Worm (Caenorhabditis elegans) whole organism, mixed stage, embryonic: ENCODE measurements around the gene Y102A5C.2.

Experiments
- M03D4.4 ChIP-seq: sonication (generic microtip); optimal IDR thresholded peaks from 2 replicates; lab custom pipeline; 2017; ENCODE audit warnings: mild to moderate bottlenecking, missing genetic modification characterization, missing compliant biosample characterization
- bed-3 ChIP-seq: fragments of 200-800 bp; sonication (Bioruptor generic); optimal IDR thresholded peaks from 3 replicates; lab custom pipeline; 2018; ENCODE audit warnings: mild to moderate bottlenecking, missing genetic modification characterization, moderate library complexity, missing compliant biosample characterization
- ceh-39 ChIP-seq: fragments of 150-350 bp; optimal IDR thresholded peaks from 2 replicates; lab custom pipeline; 2014; ENCODE audit warnings: missing biosample characterization, missing genetic modification characterization
- ceh-43 ChIP-seq: fragments of 200-800 bp; sonication (Bioruptor generic); optimal IDR thresholded peaks from 2 replicates; lab custom pipeline; 2018; ENCODE audit warnings: mild to moderate bottlenecking, missing genetic modification characterization, moderate library complexity, missing compliant biosample characterization
- ceh-83 ChIP-seq: fragments of 200-800 bp; sonication (Bioruptor generic); optimal IDR thresholded peaks from 2 replicates; lab custom pipeline; 2018; ENCODE audit warnings: mild to moderate bottlenecking, missing genetic modification characterization, missing compliant biosample characterization
- ces-1 ChIP-seq: fragments of 150-350 bp; optimal IDR thresholded peaks from 2 replicates; lab custom pipeline; 2014; ENCODE audit warnings: missing biosample characterization, missing genetic modification reagents, missing genetic modification characterization
- cnd-1 ChIP-seq: fragments of 200-800 bp; sonication (Bioruptor generic); optimal IDR thresholded peaks from 2 replicates; lab custom pipeline; 2018; ENCODE audit warnings: mild to moderate bottlenecking, missing genetic modification characterization, missing compliant biosample characterization
- drap-1 ChIP-seq: fragments of 200-800 bp; sonication (Bioruptor generic); optimal IDR thresholded peaks from 3 replicates; lab custom pipeline; 2018; ENCODE audit warnings: mild to moderate bottlenecking, missing genetic modification characterization, missing compliant biosample characterization
- elt-1 ChIP-seq: sonication (generic microtip); optimal IDR thresholded peaks from 2 replicates; lab custom pipeline; 2017; ENCODE audit warnings: missing genetic modification characterization, mild to moderate bottlenecking, missing compliant biosample characterization, antibody characterized with exemption, moderate library complexity, borderline replicate concordance; ENCODE audit not compliant: insufficient read depth
- elt-3 ChIP-seq: fragments of 150-350 bp; optimal IDR thresholded peaks from 2 replicates; lab custom pipeline; 2014; ENCODE audit warnings: missing biosample characterization, missing genetic modification characterization
- flh-1 ChIP-seq: fragments of 200-800 bp; sonication (Bioruptor generic); optimal IDR thresholded peaks from 2 replicates; lab custom pipeline; 2018; ENCODE audit warnings: mild to moderate bottlenecking, missing genetic modification characterization, moderate library complexity, missing compliant biosample characterization
- ham-2 ChIP-seq: fragments of 200-800 bp; sonication (Bioruptor generic); optimal IDR thresholded peaks from 2 replicates; lab custom pipeline; 2018; ENCODE audit warnings: mild to moderate bottlenecking, missing genetic modification characterization, missing compliant biosample characterization
- hlh-1 ChIP-seq: fragments of 150-350 bp; optimal IDR thresholded peaks from 2 replicates; lab custom pipeline; 2014; ENCODE audit warnings: missing biosample characterization, missing genetic modification reagents, missing genetic modification characterization
- lsy-2 ChIP-seq: fragments of 150-350 bp; optimal IDR thresholded peaks from 2 replicates; lab custom pipeline; 2014; ENCODE audit warnings: missing biosample characterization, missing genetic modification characterization
- mab-5 ChIP-seq: fragments of 150-350 bp; optimal IDR thresholded peaks from 2 replicates; lab custom pipeline; 2014; ENCODE audit warnings: missing biosample characterization, missing genetic modification characterization
- mep-1 ChIP-seq: fragments of 150-350 bp; optimal IDR thresholded peaks from 2 replicates; lab custom pipeline; 2017; ENCODE audit warnings: missing biosample characterization, missing genetic modification reagents, missing genetic modification characterization, inconsistent platforms
- mls-2 ChIP-seq: sonication (generic microtip); optimal IDR thresholded peaks from 2 replicates; lab custom pipeline; 2016; ENCODE audit warnings: mild to moderate bottlenecking, missing genetic modification characterization, moderate library complexity, missing compliant biosample characterization
- nhr-12 ChIP-seq: fragments of 150-350 bp; optimal IDR thresholded peaks from 2 replicates; lab custom pipeline; 2014; ENCODE audit warnings: missing biosample characterization, missing genetic modification characterization
- nhr-2 ChIP-seq: fragments of 150-350 bp; optimal IDR thresholded peaks from 2 replicates; lab custom pipeline; 2014; ENCODE audit warnings: missing biosample characterization, missing genetic modification characterization
- nhr-28 ChIP-seq: fragments of 150-350 bp; optimal IDR thresholded peaks from 2 replicates; lab custom pipeline; 2014; ENCODE audit warnings: missing biosample characterization, missing genetic modification characterization
- nhr-76 ChIP-seq: sonication (generic microtip); optimal IDR thresholded peaks from 2 replicates; lab custom pipeline; 2017; ENCODE audit warnings: missing biosample characterization, missing genetic modification characterization
- pha-4 ChIP-seq: fragments of 150-350 bp; optimal IDR thresholded peaks from 2 replicates; lab custom pipeline; 2018; ENCODE audit warnings: missing biosample characterization, missing genetic modification reagents, missing genetic modification characterization
- sem-2 ChIP-seq: fragments of 200-800 bp; sonication (Bioruptor generic); optimal IDR thresholded peaks from 2 replicates; lab custom pipeline; 2018; ENCODE audit warnings: mild to moderate bottlenecking, missing genetic modification characterization, missing compliant biosample characterization
- snpc-4 ChIP-seq: fragments of 150-350 bp; optimal IDR thresholded peaks from 2 replicates; lab custom pipeline; 2014; ENCODE audit warnings: missing biosample characterization, missing genetic modification characterization
- sptf-1 ChIP-seq: sonication (generic microtip); optimal IDR thresholded peaks from 2 replicates; lab custom pipeline; 2017; ENCODE audit warnings: mild to moderate bottlenecking, missing genetic modification characterization, moderate library complexity, missing compliant biosample characterization
- tbx-8 ChIP-seq: fragments of 200-800 bp; sonication (Bioruptor generic); optimal IDR thresholded peaks from 2 replicates; lab custom pipeline; 2018; ENCODE audit warnings: mild to moderate bottlenecking, missing genetic modification characterization, moderate library complexity, missing compliant biosample characterization
- unc-120 ChIP-seq: sonication (generic microtip); optimal IDR thresholded peaks from 2 replicates; lab custom pipeline; 2017; ENCODE audit warnings: missing genetic modification characterization, missing compliant biosample characterization; ENCODE audit not compliant: poor library complexity, severe bottlenecking
- unc-39 ChIP-seq: fragments of 150-350 bp; optimal IDR thresholded peaks from 2 replicates; lab custom pipeline; 2014; ENCODE audit warnings: missing biosample characterization, missing genetic modification characterization
- unc-62 ChIP-seq: fragments of 150-350 bp; optimal IDR thresholded peaks from 2 replicates; lab custom pipeline; 2014; ENCODE audit warnings: missing biosample characterization, missing genetic modification reagents, missing genetic modification characterization
- zip-8 ChIP-seq: fragments of 150-350 bp; optimal IDR thresholded peaks from 2 replicates; lab custom pipeline; 2014; ENCODE audit warnings: missing biosample characterization, missing genetic modification characterization
- ztf-11 ChIP-seq: fragments of 150-350 bp; optimal IDR thresholded peaks from 2 replicates; lab custom pipeline; 2014; ENCODE audit warnings: missing biosample characterization, missing genetic modification characterization

The Y102A5C.2 gene

DNA sequence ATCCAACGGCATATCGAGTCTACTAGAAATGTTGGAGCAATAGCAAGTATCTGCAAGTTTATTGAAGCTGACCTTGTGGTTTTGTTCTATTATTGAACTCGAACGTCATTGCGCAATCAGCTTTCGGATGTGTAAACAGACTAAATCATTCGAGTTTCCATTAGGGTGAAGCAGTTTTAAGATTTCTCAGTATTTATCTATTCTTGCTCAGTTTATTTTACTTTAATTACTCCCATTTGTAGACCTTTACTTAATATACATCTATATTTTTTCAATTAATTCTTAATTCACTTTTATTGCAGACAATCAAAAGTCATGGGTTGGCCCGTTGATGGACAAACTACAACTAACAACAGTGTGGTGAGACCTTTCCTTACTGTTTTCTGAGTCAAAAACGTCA lies 37.9 kb upstream of the Y102A5C.2 start, which contains the start of gene F09C6.14:
Gene F09C6.14 (plus strand): TSS at position 301 of the 400 bp plus-strand sequence.
- TF ChIP-seq hlh-1 (tag; lab: Kevin White, UChicago) (no peak), mls-2 (tag; lab: Kevin White, UChicago) (no peak), ceh-39 (no peak), M03D4.4 (tag; lab: Kevin White, UChicago) (no peak), ces-1 (GFP tag; lab: Kevin White, UChicago) (no peak), snpc-4 (tag; lab: Kevin White, UChicago) (no peak), mep-1 (tag; lab: Kevin White, UChicago) (no peak), bed-3 (GFP tag; lab: Kevin White, UChicago) (no peak), ham-2 (no peak), elt-3 (tag; lab: Kevin White, UChicago) (no peak), nhr-28 (tag; lab: Kevin White, UChicago) (no peak), flh-1 (no peak), cnd-1 (tag; lab: Kevin White, UChicago) (no peak), unc-39 (tag; lab: Kevin White, UChicago) (no peak), ztf-11 (no peak), sptf-1 (tag; lab: Kevin White, UChicago) (no peak), nhr-2 (tag; lab: Kevin White, UChicago) (no peak), ceh-43 (GFP tag; lab: Kevin White, UChicago) (no peak), ceh-83 (no peak), unc-120 (tag; lab: Kevin White, UChicago) (no peak)

- TF ChIP-seq flh-1 = no peak
- TF ChIP-seq unc-120 (tag; lab: Kevin White, UChicago) = no peak
- TF ChIP-seq mab-5 = no peak
- no peak for TF ChIP-seq pha-4 (tag; lab: Kevin White, UChicago)
- TF ChIP-seq nhr-12 = no peak
- TF ChIP-seq nhr-28 (tag; lab: Kevin White, UChicago) = no peak
- TF ChIP-seq M03D4.4 (tag; lab: Kevin White, UChicago) = no peak
- no peak for TF ChIP-seq ces-1 (GFP tag; lab: Kevin White, UChicago)
- no peak for TF ChIP-seq elt-3 (tag; lab: Kevin White, UChicago)
- TF ChIP-seq tbx-8 (GFP tag; lab: Kevin White, UChicago) = no peak
- no peak for TF ChIP-seq ceh-83
- TF ChIP-seq ham-2 = no peak
Measured at ce11 chrV:16882260-16882918, 36.1 kb upstream of the Y102A5C.2 start, which contains the start of the genes F09C6.11 and F09C6.12. Gene F09C6.11, minus strand, starts transcription at chrV:16882310. Gene F09C6.12, plus strand, starts transcription at chrV:16882868.

DNA sequence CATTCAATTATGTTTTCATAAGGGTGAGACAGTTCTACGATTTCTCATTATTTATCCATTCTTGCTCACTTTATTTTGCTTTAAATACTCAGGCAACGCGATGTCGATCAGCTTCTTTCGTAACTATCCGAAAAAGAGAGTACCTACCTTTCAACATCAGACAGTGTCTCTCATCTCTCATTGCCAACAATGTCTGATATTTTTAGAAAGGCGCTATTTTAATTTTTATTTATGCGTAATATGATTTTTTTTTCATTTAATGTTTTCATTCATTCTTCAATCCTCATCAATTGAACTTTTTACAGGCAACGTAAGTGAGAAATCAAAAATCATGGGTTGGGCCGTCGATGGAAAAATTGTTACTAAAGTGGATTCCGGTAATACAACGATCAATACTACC lies 33.8 kb upstream of the Y102A5C.2 start, which contains the start of gene F09C6.13:
Gene F09C6.13 (plus strand): TSS at position 301 of the 400 bp plus-strand sequence.
- TF ChIP-seq elt-3 (tag; lab: Kevin White, UChicago) = no peak
- no peak for TF ChIP-seq sem-2
- no peak for TF ChIP-seq nhr-76 (tag; lab: Kevin White, UChicago)
- TF ChIP-seq ztf-11 = no peak
- no peak for TF ChIP-seq mab-5
- no peak for TF ChIP-seq M03D4.4 (tag; lab: Kevin White, UChicago)
- TF ChIP-seq elt-1 (tag; lab: Kevin White, UChicago) = no peak
- TF ChIP-seq bed-3 (GFP tag; lab: Kevin White, UChicago) = no peak
- no peak for TF ChIP-seq zip-8 (tag; lab: Kevin White, UChicago)
- no peak for TF ChIP-seq ceh-43 (GFP tag; lab: Kevin White, UChicago)
- TF ChIP-seq, all 35 proteins: peak for 0

ce11 chrV:16888788-16889325 lies 29.7 kb upstream of the Y102A5C.2 start, which contains the start of the genes ifas-2 and fbxa-44:
Gene ifas-2, minus strand, starts transcription at chrV:16888888.
Gene fbxa-44, plus strand, starts transcription at chrV:16889275.
- no peak for TF ChIP-seq hlh-1 (tag; lab: Kevin White, UChicago)
- no peak for TF ChIP-seq drap-1
- no peak for TF ChIP-seq snpc-4 (tag; lab: Kevin White, UChicago)
- no peak for TF ChIP-seq lsy-2 (tag; lab: Kevin White, UChicago)
- TF ChIP-seq unc-120 (tag; lab: Kevin White, UChicago) = no peak
- TF ChIP-seq nhr-28 (tag; lab: Kevin White, UChicago) = no peak
- no peak for TF ChIP-seq unc-39 (tag; lab: Kevin White, UChicago)
- TF ChIP-seq elt-1 (tag; lab: Kevin White, UChicago) = no peak
- TF ChIP-seq ztf-11 = no peak
- TF ChIP-seq nhr-12 = no peak
- no peak for TF ChIP-seq unc-62 (GFP tag; lab: Kevin White, UChicago)
- TF ChIP-seq sem-2 = no peak
- no peak for TF ChIP-seq cnd-1 (tag; lab: Kevin White, UChicago)
- TF ChIP-seq elt-3 (tag; lab: Kevin White, UChicago) = no peak
- no peak for TF ChIP-seq ces-1 (GFP tag; lab: Kevin White, UChicago)
- no peak for TF ChIP-seq mep-1 (tag; lab: Kevin White, UChicago)
- no peak for TF ChIP-seq nhr-76 (tag; lab: Kevin White, UChicago)
- TF ChIP-seq M03D4.4 (tag; lab: Kevin White, UChicago) = no peak
